ENCODE assay signal across 1 fruit fly cellular context in the genomic region with DNA sequence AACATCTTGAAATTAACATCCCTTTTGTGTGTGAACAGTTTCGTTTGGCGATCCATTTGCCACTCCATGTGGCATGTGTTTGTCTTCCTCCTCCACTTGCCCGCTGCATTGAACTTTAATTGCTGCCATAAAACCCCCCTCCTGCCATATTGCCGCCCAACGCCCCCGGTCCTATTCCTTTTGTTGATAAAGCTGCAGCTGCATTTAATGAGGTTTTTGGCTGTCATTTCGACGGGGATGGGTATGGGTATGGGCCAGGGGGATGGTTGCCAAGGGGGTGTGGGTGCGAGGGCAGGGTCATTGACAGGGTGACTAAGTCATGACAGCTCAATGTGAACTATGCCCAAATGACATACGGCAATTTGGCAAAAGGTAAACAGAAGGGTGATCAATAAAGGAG.
A peak's percentile ranks its signal among the peaks of the same experiment; 100 is the strongest.
TF ChIP-seq lines count a peak whose summit lies in the region.

No protein-coding gene starts in this region.

TF ChIP-seq in whole organism, embryonic, 481 proteins besides CTCF, POLR2A, EP300 and RAD21 (continued from another document):
- TF ChIP-seq fu2 (GFP tag; optimal IDR thresholded peaks at IDR 0.05; lab: Kevin White, UChicago): no peak
- no peak for TF ChIP-seq Trl (optimal IDR thresholded peaks at IDR 0.05; lab: Kevin White, UChicago)
- TF ChIP-seq Trl (GFP tag; optimal IDR thresholded peaks at IDR 0.05; lab: Kevin White, UChicago): no peak
- TF ChIP-seq CG34224 (GFP tag; IDR thresholded peaks at IDR 0.05; lab: Robert Waterston, UW; ENCODE audit: partially characterized antibody): no peak
- no peak for TF ChIP-seq run (tag; optimal IDR thresholded peaks at IDR 0.05; lab: Kevin White, UChicago)
- TF ChIP-seq dati (GFP tag; IDR thresholded peaks at IDR 0.05; lab: Robert Waterston, UW): no peak
- no peak for TF ChIP-seq CG14667 (GFP tag; IDR thresholded peaks at IDR 0.05; lab: Robert Waterston, UW)
- no peak for TF ChIP-seq CG10431 (GFP tag; optimal IDR thresholded peaks at IDR 0.05; lab: Kevin White, UChicago)
- no peak for TF ChIP-seq chif (GFP tag; optimal IDR thresholded peaks at IDR 0.05; lab: Kevin White, UChicago)
- peak in 1 of 2 experiments; percentile 5 for TF ChIP-seq bsh (GFP tag; optimal IDR thresholded peaks at IDR 0.05; lab: Kevin White, UChicago)
- no peak for TF ChIP-seq CG1602 (GFP tag; optimal IDR thresholded peaks at IDR 0.05; lab: Kevin White, UChicago)
- no peak for TF ChIP-seq caup (GFP tag; optimal IDR thresholded peaks at IDR 0.05; lab: Kevin White, UChicago; ENCODE audit: severe bottlenecking)
- no peak for TF ChIP-seq sd (tag; optimal IDR thresholded peaks at IDR 0.05; lab: Kevin White, UChicago)
- no peak for TF ChIP-seq CG5245 (GFP tag; optimal IDR thresholded peaks at IDR 0.05; lab: Kevin White, UChicago)
- TF ChIP-seq CG15269 (tag; optimal IDR thresholded peaks at IDR 0.05; lab: Kevin White, UChicago): no peak
- TF ChIP-seq crol (GFP tag; IDR thresholded peaks at IDR 0.05; lab: Robert Waterston, UW): peak; percentile 69
